Worm (Caenorhabditis elegans) whole organism, early embryonic: ENCODE results near the gene C17A2.4.

ENCODE experiments used
- B0310.2 ChIP-seq: sonication (generic microtip); optimal IDR thresholded peaks from 2 replicates; lab custom pipeline; 2016; ENCODE audit warnings: mild to moderate bottlenecking, missing genetic modification characterization, missing compliant biosample characterization
- F13C5.2 ChIP-seq: sonication (generic microtip); optimal IDR thresholded peaks from 2 replicates; lab custom pipeline; 2017; ENCODE audit warnings: mild to moderate bottlenecking, missing genetic modification characterization, inconsistent platforms, missing compliant biosample characterization
- aly-1 ChIP-seq: sonication (generic microtip); optimal IDR thresholded peaks from 2 replicates; lab custom pipeline; 2016; ENCODE audit warnings: missing genetic modification characterization, missing compliant biosample characterization
- ama-1 ChIP-seq: fragments of 150-350 bp; optimal IDR thresholded peaks from 2 replicates; lab custom pipeline; 2014
- ceh-13 ChIP-seq: fragments of 200-800 bp; sonication (Bioruptor generic); optimal IDR thresholded peaks from 2 replicates; lab custom pipeline; 2018; ENCODE audit warnings: mild to moderate bottlenecking, missing genetic modification characterization, missing compliant biosample characterization
- ceh-36 ChIP-seq: sonication (generic microtip); optimal IDR thresholded peaks from 2 replicates; lab custom pipeline; 2016; ENCODE audit warnings: missing genetic modification characterization, inconsistent platforms, missing compliant biosample characterization
- ets-7 ChIP-seq: sonication (generic microtip); optimal IDR thresholded peaks from 2 replicates; lab custom pipeline; 2016; ENCODE audit warnings: missing genotype, missing genetic modification characterization, missing compliant biosample characterization
- flt-1 ChIP-seq: fragments of 200-800 bp; sonication (Bioruptor generic); IDR thresholded peaks from 2 replicates; pipeline ENCODE4 v1.3.6; 2022; ENCODE audit warnings: missing genetic modification characterization, missing compliant biosample characterization
- hmbx-1 ChIP-seq: sonication (generic microtip); optimal IDR thresholded peaks from 2 replicates; lab custom pipeline; 2016; ENCODE audit warnings: mild to moderate bottlenecking, missing genetic modification characterization, missing compliant biosample characterization
- hmg-4 ChIP-seq: fragments of 200-800 bp; sonication (Bioruptor generic); optimal IDR thresholded peaks from 2 replicates; lab custom pipeline; 2018; ENCODE audit warnings: mild to moderate bottlenecking, missing genetic modification characterization, missing compliant biosample characterization
- hnd-1 ChIP-seq: sonication (generic microtip); optimal IDR thresholded peaks from 2 replicates; lab custom pipeline; 2016; ENCODE audit warnings: missing genetic modification characterization, missing compliant biosample characterization
- pes-1 ChIP-seq: fragments of 200-800 bp; sonication (Bioruptor generic); IDR thresholded peaks from 2 replicates; pipeline ENCODE4 v1.3.6; 2022; ENCODE audit warnings: missing genetic modification reagents, missing genetic modification characterization, missing compliant biosample characterization
- scrt-1 ChIP-seq: fragments of 200-800 bp; sonication (Bioruptor generic); IDR thresholded peaks from 2 replicates; pipeline ENCODE4 v1.3.6; 2022; ENCODE audit warnings: missing genetic modification characterization, missing compliant biosample characterization
- sea-1 ChIP-seq: fragments of 200-800 bp; sonication (Bioruptor generic); conservative IDR thresholded peaks from 2 replicates; pipeline ENCODE4 v1.3.6; 2022; ENCODE audit warnings: missing genetic modification characterization, missing compliant biosample characterization
- tbx-11 ChIP-seq: fragments of 200-800 bp; sonication (Bioruptor generic); IDR thresholded peaks from 2 replicates; pipeline ENCODE4 v1.3.6; 2022; ENCODE audit warnings: missing genetic modification characterization, missing compliant biosample characterization
- tbx-37 ChIP-seq: fragments of 200-800 bp; sonication (Bioruptor generic); conservative IDR thresholded peaks from 2 replicates; pipeline ENCODE4 v1.3.6; 2022; ENCODE audit warnings: missing genetic modification reagents, missing genetic modification characterization, missing compliant biosample characterization
- tra-4 ChIP-seq: sonication (generic microtip); optimal IDR thresholded peaks from 2 replicates; lab custom pipeline; 2017; ENCODE audit warnings: missing genetic modification characterization, missing compliant biosample characterization

C17A2.4 gene

ce11 chrII:3839562-3839961 is at the start of gene C17A2.4:
Gene C17A2.4, plus strand, starts transcription at chrII:3839862.
- TF ChIP-seq scrt-1 (GFP tag; lab: Robert Waterston, UW) = no peak
- no peak for TF ChIP-seq flt-1 (GFP tag; lab: Robert Waterston, UW)
- TF ChIP-seq tbx-37 (GFP tag; lab: Robert Waterston, UW) = no peak
- no peak for TF ChIP-seq B0310.2 (tag; lab: Kevin White, UChicago)
- no peak for TF ChIP-seq sea-1 (GFP tag; lab: Robert Waterston, UW)
- TF ChIP-seq F13C5.2 (tag; lab: Kevin White, UChicago) = no peak
- no peak for TF ChIP-seq tbx-11 (GFP tag; lab: Robert Waterston, UW)
- no peak for TF ChIP-seq hmg-4
- TF ChIP-seq hnd-1 (tag; lab: Kevin White, UChicago) = no peak
- no peak for TF ChIP-seq pes-1 (GFP tag; lab: Robert Waterston, UW)
- no peak for TF ChIP-seq ets-7 (tag; lab: Kevin White, UChicago)
- no peak for TF ChIP-seq ceh-36
- no peak for TF ChIP-seq ceh-13 (GFP tag; lab: Kevin White, UChicago)
- TF ChIP-seq aly-1 (tag; lab: Kevin White, UChicago) = no peak
- no peak for TF ChIP-seq tra-4 (tag; lab: Kevin White, UChicago)
- TF ChIP-seq hmbx-1 (tag; lab: Kevin White, UChicago) = no peak
- TF ChIP-seq ama-1 (lab: Kevin White, UChicago) = no peak

- no peak for TF ChIP-seq hnd-1 (tag; lab: Kevin White, UChicago)
- no peak for TF ChIP-seq hmg-4
Observed at ce11 chrII:3793336-3793735, 46.3 kb upstream of the C17A2.4 start, which contains the start of gene fbxb-99. Gene fbxb-99, minus strand, starts transcription at chrII:3793436.

ce11 chrII:3795323-3795722 is 44.3 kb upstream of the C17A2.4 start, which contains the start of gene Y8A9A.2:
Gene Y8A9A.2, plus strand, starts transcription at chrII:3795623.
- TF ChIP-seq B0310.2 (tag; lab: Kevin White, UChicago) = no peak
- TF ChIP-seq flt-1 (GFP tag; lab: Robert Waterston, UW) = no peak
- no peak for TF ChIP-seq aly-1 (tag; lab: Kevin White, UChicago)
- no peak for TF ChIP-seq hmg-4
- no peak for TF ChIP-seq ets-7 (tag; lab: Kevin White, UChicago)
- TF ChIP-seq tra-4 (tag; lab: Kevin White, UChicago) = no peak
- TF ChIP-seq scrt-1 (GFP tag; lab: Robert Waterston, UW) = no peak
- TF ChIP-seq hnd-1 (tag; lab: Kevin White, UChicago) = no peak
- TF ChIP-seq tbx-11 (GFP tag; lab: Robert Waterston, UW) = no peak
- TF ChIP-seq sea-1 (GFP tag; lab: Robert Waterston, UW) = no peak
- TF ChIP-seq ceh-36 = no peak
- TF ChIP-seq ceh-13 (GFP tag; lab: Kevin White, UChicago) = no peak
- TF ChIP-seq F13C5.2 (tag; lab: Kevin White, UChicago) = no peak
- no peak for TF ChIP-seq pes-1 (GFP tag; lab: Robert Waterston, UW)
- TF ChIP-seq ama-1 (lab: Kevin White, UChicago) = no peak
- TF ChIP-seq hmbx-1 (tag; lab: Kevin White, UChicago) = no peak
- no peak for TF ChIP-seq tbx-37 (GFP tag; lab: Robert Waterston, UW)

- TF ChIP-seq ceh-13 (GFP tag; lab: Kevin White, UChicago) (no peak), sea-1 (GFP tag; lab: Robert Waterston, UW) (no peak), tbx-11 (GFP tag; lab: Robert Waterston, UW) (no peak), tbx-37 (GFP tag; lab: Robert Waterston, UW) (no peak), pes-1 (GFP tag; lab: Robert Waterston, UW) (no peak), hmbx-1 (tag; lab: Kevin White, UChicago) (no peak), F13C5.2 (tag; lab: Kevin White, UChicago) (no peak), B0310.2 (tag; lab: Kevin White, UChicago) (no peak), hmg-4 (no peak), hnd-1 (tag; lab: Kevin White, UChicago) (no peak), aly-1 (tag; lab: Kevin White, UChicago) (no peak), scrt-1 (GFP tag; lab: Robert Waterston, UW) (no peak), ceh-36 (no peak), tra-4 (tag; lab: Kevin White, UChicago) (no peak), ets-7 (tag; lab: Kevin White, UChicago) (no peak), flt-1 (GFP tag; lab: Robert Waterston, UW) (no peak)
Observed at ce11 chrII:3803219-3803618, 36.4 kb upstream of the C17A2.4 start, which contains the start of gene ins-32. Gene ins-32, minus strand, starts transcription at chrII:3803319.

ce11 chrII:3805518-3805917 is 34.1 kb upstream of the C17A2.4 start:
- TF ChIP-seq tbx-11 (GFP tag; lab: Robert Waterston, UW) (no peak), hmg-4 (no peak), ets-7 (tag; lab: Kevin White, UChicago) (no peak), scrt-1 (GFP tag; lab: Robert Waterston, UW) (no peak), ama-1 (lab: Kevin White, UChicago) (no peak), pes-1 (GFP tag; lab: Robert Waterston, UW) (no peak), hmbx-1 (tag; lab: Kevin White, UChicago) (no peak), tbx-37 (GFP tag; lab: Robert Waterston, UW) (no peak), ceh-13 (GFP tag; lab: Kevin White, UChicago) (no peak), F13C5.2 (tag; lab: Kevin White, UChicago) (no peak), flt-1 (GFP tag; lab: Robert Waterston, UW) (no peak), tra-4 (tag; lab: Kevin White, UChicago) (no peak), hnd-1 (tag; lab: Kevin White, UChicago) (no peak), sea-1 (GFP tag; lab: Robert Waterston, UW) (no peak), B0310.2 (tag; lab: Kevin White, UChicago) (no peak), aly-1 (tag; lab: Kevin White, UChicago) (no peak), ceh-36 (no peak)

- TF ChIP-seq tra-4 (tag; lab: Kevin White, UChicago) (no peak), aly-1 (tag; lab: Kevin White, UChicago) (no peak), flt-1 (GFP tag; lab: Robert Waterston, UW) (no peak)
Observed at ce11 chrII:3806964-3807363, 32.7 kb upstream of the C17A2.4 start, which contains the start of gene F54D10.4. Gene F54D10.4, minus strand, starts transcription at chrII:3807064.

ce11 chrII:3808104-3808503 is 31.6 kb upstream of the C17A2.4 start, which contains the start of gene F54D10.5:
Gene F54D10.5, minus strand, starts transcription at chrII:3808177.
- TF ChIP-seq tra-4 (tag; lab: Kevin White, UChicago) = no peak
- TF ChIP-seq hmbx-1 (tag; lab: Kevin White, UChicago) = no peak
- peak; percentile 29; the same call in 1 of the 2 replicates for TF ChIP-seq pes-1 (GFP tag; lab: Robert Waterston, UW)
- no peak for TF ChIP-seq ceh-36
- TF ChIP-seq aly-1 (tag; lab: Kevin White, UChicago) = no peak
- TF ChIP-seq flt-1 (GFP tag; lab: Robert Waterston, UW) = peak; percentile 14; the same call in 1 of the 2 replicates
- no peak for TF ChIP-seq hnd-1 (tag; lab: Kevin White, UChicago)
- peak; percentile 45 for TF ChIP-seq F13C5.2 (tag; lab: Kevin White, UChicago)
- TF ChIP-seq tbx-11 (GFP tag; lab: Robert Waterston, UW) = no peak
- TF ChIP-seq tbx-37 (GFP tag; lab: Robert Waterston, UW) = no peak
- no peak for TF ChIP-seq scrt-1 (GFP tag; lab: Robert Waterston, UW)
- no peak for TF ChIP-seq B0310.2 (tag; lab: Kevin White, UChicago)
- no peak for TF ChIP-seq ceh-13 (GFP tag; lab: Kevin White, UChicago)
- no peak for TF ChIP-seq hmg-4
- no peak for TF ChIP-seq ets-7 (tag; lab: Kevin White, UChicago)
- no peak for TF ChIP-seq sea-1 (GFP tag; lab: Robert Waterston, UW)
- no peak for TF ChIP-seq ama-1 (lab: Kevin White, UChicago)
